Fruit fly (Drosophila melanogaster) whole organism, adult: ENCODE data around the gene CG34132.
"Not testable (repeated sequence)": the region's sequence is repeated elsewhere in the genome, so short reads cannot be mapped to it uniquely, and the experiment has no call there.

Experiments used
- CG12768 ChIP-seq: fragments of 200-800 bp; sonication (Bioruptor generic); optimal IDR thresholded peaks from 2 replicates; lab custom pipeline; 2017; ENCODE audit warnings: missing biosample characterization, missing genetic modification characterization, mild to moderate bottlenecking, moderate library complexity, missing genetic modification reagents
- ovo ChIP-seq: fragments of 200-800 bp; sonication (Bioruptor generic); optimal IDR thresholded peaks from 2 replicates; lab custom pipeline; 2016; ENCODE audit warnings: missing biosample characterization, missing genetic modification characterization
- toe ChIP-seq: fragments of 200-800 bp; sonication (Bioruptor generic); optimal IDR thresholded peaks from 2 replicates; lab custom pipeline; 2016; ENCODE audit warnings: missing biosample characterization, missing genetic modification characterization

DNA sequence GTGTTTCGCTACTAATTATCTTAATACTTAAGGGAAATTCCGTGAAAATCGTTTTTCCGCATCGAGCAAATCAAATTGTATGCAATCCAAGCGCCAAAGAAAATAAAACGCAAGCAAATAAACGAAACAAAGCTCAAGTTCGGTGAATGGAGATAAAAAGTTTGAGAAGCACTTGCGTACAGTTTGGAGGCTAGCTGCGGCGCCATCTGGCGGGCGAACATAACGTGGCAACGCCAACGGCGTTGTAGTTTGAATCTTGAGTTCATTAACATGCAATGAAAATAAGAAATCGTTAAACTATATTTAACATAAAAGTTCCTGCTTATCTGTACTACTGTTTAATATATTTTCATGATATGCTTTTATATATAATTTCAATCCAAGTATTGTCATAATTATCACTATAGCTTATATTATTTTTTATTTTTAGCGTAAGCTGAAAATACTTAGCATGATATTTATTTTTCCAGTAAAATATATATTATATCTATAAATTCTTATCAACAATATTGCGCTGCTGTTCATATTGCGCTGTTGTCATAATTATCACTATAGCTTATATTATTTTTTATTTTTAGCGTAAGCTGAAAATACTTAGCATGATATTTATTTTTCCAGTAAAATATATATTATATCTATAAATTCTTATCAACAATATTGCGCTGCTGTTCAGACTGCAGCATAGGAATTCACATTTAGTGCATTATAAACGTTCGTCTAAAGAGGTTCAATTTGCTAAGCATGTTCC is 28.7 kb upstream of the CG34132 start, which contains the start of gene lectin-28C:
- peak; percentile 14 for TF ChIP-seq toe (GFP tag; lab: Kevin White, UChicago)
- TF ChIP-seq CG12768; ovo (GFP tag; lab: Kevin White, UChicago): not testable (repeated sequence)
